Worm (Caenorhabditis elegans): Measurements from ENCODE around the gene tag-342.

DNA sequence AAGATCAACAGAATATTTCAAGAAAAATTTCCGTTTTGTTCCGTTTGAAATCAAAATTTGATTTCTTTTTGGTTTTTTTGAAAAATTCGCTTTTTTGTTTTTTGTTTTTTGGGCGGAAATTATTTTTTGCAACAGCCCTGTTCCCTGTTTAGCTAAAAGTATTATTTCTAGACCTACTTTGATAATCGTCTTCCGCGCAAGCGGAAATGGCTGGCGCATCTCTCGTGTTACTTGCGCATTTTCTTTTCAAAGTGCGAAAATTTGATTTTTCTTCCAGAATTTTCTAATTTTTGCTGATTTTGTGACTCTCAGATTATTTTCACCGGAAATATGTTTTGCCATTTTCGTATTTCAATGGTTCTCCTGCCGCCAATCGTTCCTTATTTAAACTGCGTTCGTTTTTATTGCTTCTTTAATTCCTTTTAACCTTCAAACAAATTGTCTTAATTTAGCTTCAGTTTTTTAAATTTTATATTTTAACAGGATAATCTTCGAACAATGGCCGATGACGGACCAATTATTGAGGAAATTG lies 34.3 kb upstream of the tag-342 start, which contains the start of gene cpar-1:
- TF ChIP-seq ces-1 (GFP tag; optimal IDR thresholded peaks at IDR 0.05) (no peak), elt-3 (tag; optimal IDR thresholded peaks at IDR 0.05) (no peak), snpc-4 (tag; optimal IDR thresholded peaks at IDR 0.05) (no peak), ceh-43 (GFP tag; optimal IDR thresholded peaks at IDR 0.05) (no peak), lin-13 (tag; optimal IDR thresholded peaks at IDR 0.05) (peak; percentile 14), nhr-28 (tag; optimal IDR thresholded peaks at IDR 0.05) (no peak), nhr-237 (tag; optimal IDR thresholded peaks at IDR 0.05) (no peak), sptf-1 (tag; optimal IDR thresholded peaks at IDR 0.05) (no peak), nhr-12 (tag; optimal IDR thresholded peaks at IDR 0.05) (no peak), mep-1 (tag; optimal IDR thresholded peaks at IDR 0.05) (no peak), unc-62 (GFP tag; optimal IDR thresholded peaks at IDR 0.05) (no peak), flh-1 (GFP tag; optimal IDR thresholded peaks at IDR 0.05) (no peak), nhr-2 (tag; optimal IDR thresholded peaks at IDR 0.05) (no peak)
